Worm (Caenorhabditis elegans): ENCODE results near the gene srsy-1.

The srsy-1 gene

ce11 chrII:5091640-5092243 lies 24.1 kb upstream of the srsy-1 start, which contains the start of gene pld-1 (continued):
- TF ChIP-seq snpc-4 (GFP tag; optimal IDR thresholded peaks at IDR 0.05) (no peak), snpc-4 (tag; optimal IDR thresholded peaks at IDR 0.05) (peak in 1 of 4 experiments; percentile 7), mes-4 (tag; optimal IDR thresholded peaks at IDR 0.05) (no peak), F49E8.2 (tag; optimal IDR thresholded peaks at IDR 0.05; ENCODE audit: insufficient read depth) (peak; percentile 65), ztf-28 (GFP tag; IDR thresholded peaks at IDR 0.05) (no peak), dpff-1 (tag; optimal IDR thresholded peaks at IDR 0.05) (no peak), mxl-1 (tag; optimal IDR thresholded peaks at IDR 0.05) (no peak), nfyb-1 (GFP tag; IDR thresholded peaks at IDR 0.05) (no peak), egl-18 (GFP tag; IDR thresholded peaks at IDR 0.05) (no peak), hrde-1 (tag; optimal IDR thresholded peaks at IDR 0.05; ENCODE audit: borderline replicate concordance) (no peak), hlh-12 (tag; optimal IDR thresholded peaks at IDR 0.05) (no peak), ceh-40 (GFP tag; IDR thresholded peaks at IDR 0.05) (no peak), C06A6.2 (GFP tag; conservative IDR thresholded peaks at IDR 0.05) (no peak), somi-1 (GFP tag; optimal IDR thresholded peaks at IDR 0.05) (no peak), mcd-1 (GFP tag; IDR thresholded peaks at IDR 0.05) (no peak), let-526 (GFP tag; IDR thresholded peaks at IDR 0.05) (no peak), dox-1 (GFP tag; IDR thresholded peaks at IDR 0.05) (no peak), lin-54 (GFP tag; optimal IDR thresholded peaks at IDR 0.05) (peak; percentile 36), attf-5 (GFP tag; optimal IDR thresholded peaks at IDR 0.05) (no peak), F39B2.1 (GFP tag; IDR thresholded peaks at IDR 0.05) (no peak), lir-1 (GFP tag; conservative IDR thresholded peaks at IDR 0.05) (no peak), Y67H2A.10 (GFP tag; conservative IDR thresholded peaks at IDR 0.05) (no peak), D2030.7 (GFP tag; IDR thresholded peaks at IDR 0.05) (peak; percentile 60)

ce11 chrII:5092362-5093281 lies 23.2 kb upstream of the srsy-1 start, which contains the start of gene C04G6.2:
C04G6.2 (plus strand) TSS chrII:5093231.
- TF ChIP-seq nhr-80 (tag; optimal IDR thresholded peaks at IDR 0.05) (peak; percentile 52), F22D6.2 (tag; optimal IDR thresholded peaks at IDR 0.05) (no peak), efl-1 (GFP tag; optimal IDR thresholded peaks at IDR 0.05) (no peak), ceh-100 (GFP tag; IDR thresholded peaks at IDR 0.05) (no peak), Y67H2A.10 (GFP tag; conservative IDR thresholded peaks at IDR 0.05) (no peak), unc-130 (GFP tag; optimal IDR thresholded peaks at IDR 0.05) (no peak), dpff-1 (tag; optimal IDR thresholded peaks at IDR 0.05) (no peak), attf-5 (GFP tag; optimal IDR thresholded peaks at IDR 0.05) (peak; percentile 56), hmg-1.2 (GFP tag; IDR thresholded peaks at IDR 0.05) (peak; percentile 92; the same call in 1 of the 2 replicates), F57C9.4 (tag; optimal IDR thresholded peaks at IDR 0.05) (no peak), pbrm-1 (GFP tag; IDR thresholded peaks at IDR 0.05) (no peak), hrde-1 (tag; optimal IDR thresholded peaks at IDR 0.05; ENCODE audit: borderline replicate concordance) (no peak), hlh-26 (GFP tag; conservative IDR thresholded peaks at IDR 0.05) (no peak), him-1 (tag; optimal IDR thresholded peaks at IDR 0.05) (no peak), atf-7 (tag; optimal IDR thresholded peaks at IDR 0.05) (no peak), snpc-1.3 (tag; optimal IDR thresholded peaks at IDR 0.05; ENCODE audit: insufficient read depth) (no peak), nhr-27 (tag; optimal IDR thresholded peaks at IDR 0.05) (no peak), T07F8.4 (tag; optimal IDR thresholded peaks at IDR 0.05) (no peak), zfh-2 (GFP tag; conservative IDR thresholded peaks at IDR 0.05) (no peak), pha-4 (tag; optimal IDR thresholded peaks at IDR 0.05) (peak; percentile 48)

All from whole organism, young adult.